Worm (Caenorhabditis elegans) whole organism, L1 larva: ENCODE results near the gene pqn-39.
A peak's percentile ranks its signal among the peaks of the same experiment; 100 is the strongest.

Source experiments
- C16A3.4 ChIP-seq: fragments of 150-350 bp; optimal IDR thresholded peaks from 2 replicates; lab custom pipeline; 2014; ENCODE audit warnings: missing biosample characterization, missing genetic modification characterization
- alr-1 ChIP-seq: fragments of 200-800 bp; sonication (Bioruptor generic); optimal IDR thresholded peaks from 2 replicates; lab custom pipeline; 2018; ENCODE audit warnings: borderline replicate concordance, mild to moderate bottlenecking, missing genetic modification characterization, missing compliant biosample characterization
- aly-2 ChIP-seq: fragments of 150-350 bp; optimal IDR thresholded peaks from 2 replicates; lab custom pipeline; 2014; ENCODE audit warnings: missing biosample characterization, missing genetic modification characterization
- blmp-1 ChIP-seq: fragments of 150-350 bp; optimal IDR thresholded peaks from 2 replicates; lab custom pipeline; 2014; ENCODE audit warnings: missing biosample characterization, missing genetic modification characterization
- ceh-82 ChIP-seq, 3 experiments: fragments of 150-350 bp in 1 of 3; sonication (generic microtip) in 2 of 3; optimal IDR thresholded peaks; 2 replicates each; lab custom pipeline; 2014 to 2017; ENCODE audit warnings: missing biosample characterization in 3 of 3, missing genetic modification characterization in 3 of 3
- ces-1 ChIP-seq: fragments of 150-350 bp; optimal IDR thresholded peaks from 2 replicates; lab custom pipeline; 2014; ENCODE audit warnings: missing biosample characterization, missing genetic modification reagents, missing genetic modification characterization
- dsc-1 ChIP-seq: sonication (generic microtip); optimal IDR thresholded peaks from 2 replicates; lab custom pipeline; 2016; ENCODE audit warnings: mild to moderate bottlenecking, missing genetic modification characterization, missing compliant biosample characterization
- efl-1 ChIP-seq, 4 experiments: fragments of 150-350 bp; optimal IDR thresholded peaks in 3 of 4; peaks in 1 of 4; 1 replicate in 1 of 4; 2 replicates in 3 of 4; lab custom pipeline; 2014; ENCODE audit warnings: missing biosample characterization in 2 of 4, missing genetic modification characterization in 2 of 4, missing genetic modification reagents in 2 of 4
- efl-3 ChIP-seq: fragments of 200-800 bp; sonication (Bioruptor generic); optimal IDR thresholded peaks from 2 replicates; lab custom pipeline; 2018; ENCODE audit warnings: mild to moderate bottlenecking, missing genetic modification characterization, missing compliant biosample characterization
- egl-27 ChIP-seq, 2 experiments: fragments of 150-350 bp in 1 of 2; sonication (generic microtip); optimal IDR thresholded peaks; 3 replicates each; lab custom pipeline; 2017 to 2018; ENCODE audit warnings: missing biosample characterization in 2 of 2, missing genetic modification characterization in 2 of 2, missing genetic modification reagents in 2 of 2
- elt-3 ChIP-seq, 6 experiments: fragments of 150-350 bp in 1 of 6; sonication (generic microtip); optimal IDR thresholded peaks; 2 replicates each; lab custom pipeline; 2017 to 2018; ENCODE audit warnings: missing biosample characterization in 6 of 6, missing genetic modification characterization in 6 of 6, inconsistent platforms in 1 of 6
- ets-5 ChIP-seq: fragments of 200-800 bp; sonication (Bioruptor generic); IDR thresholded peaks from 2 replicates; pipeline ENCODE4 v1.3.6; 2022; ENCODE audit warnings: missing genetic modification characterization, missing compliant biosample characterization
- fos-1 ChIP-seq: fragments of 150-350 bp; optimal IDR thresholded peaks from 2 replicates; lab custom pipeline; 2014; ENCODE audit warnings: missing biosample characterization, missing genetic modification characterization
- grh-1 ChIP-seq: fragments of 200-800 bp; sonication (Bioruptor generic); IDR thresholded peaks from 2 replicates; pipeline ENCODE4 v1.3.6; 2022; ENCODE audit warnings: missing genetic modification reagents, missing genetic modification characterization, missing compliant biosample characterization
- hlh-17 ChIP-seq: fragments of 200-800 bp; sonication (Bioruptor generic); optimal IDR thresholded peaks from 2 replicates; lab custom pipeline; 2018; ENCODE audit warnings: missing genetic modification characterization, mild to moderate bottlenecking, missing compliant biosample characterization, moderate library complexity, borderline replicate concordance
- irx-1 ChIP-seq: sonication (generic microtip); optimal IDR thresholded peaks from 2 replicates; lab custom pipeline; 2016; ENCODE audit warnings: missing genetic modification characterization, missing compliant biosample characterization
- jun-1 ChIP-seq: fragments of 150-350 bp; optimal IDR thresholded peaks from 2 replicates; lab custom pipeline; 2014; ENCODE audit warnings: missing biosample characterization, missing genetic modification reagents, missing genetic modification characterization
- lin-14 ChIP-seq: fragments of 200-800 bp; sonication (Bioruptor generic); optimal IDR thresholded peaks from 2 replicates; lab custom pipeline; 2018; ENCODE audit warnings: mild to moderate bottlenecking, missing genetic modification characterization, moderate library complexity, missing compliant biosample characterization
- lin-15B ChIP-seq: fragments of 150-350 bp; sonication (generic microtip); optimal IDR thresholded peaks from 3 replicates; lab custom pipeline; 2014; ENCODE audit warnings: missing biosample characterization, missing genetic modification characterization
- lin-35 ChIP-seq, 2 experiments: fragments of 150-350 bp; optimal IDR thresholded peaks; 2 replicates each; lab custom pipeline; 2014; ENCODE audit warnings: missing biosample characterization in 2 of 2, missing genetic modification characterization in 2 of 2, missing genetic modification reagents in 2 of 2
- lsy-2 ChIP-seq, 2 experiments: fragments of 150-350 bp; optimal IDR thresholded peaks; 2 replicates each; lab custom pipeline; 2014; ENCODE audit warnings: missing biosample characterization in 2 of 2, missing genetic modification characterization in 2 of 2
- mab-9 ChIP-seq: fragments of 200-800 bp; sonication (Bioruptor generic); IDR thresholded peaks from 2 replicates; pipeline ENCODE4 v1.3.6; 2022; ENCODE audit warnings: missing genetic modification reagents, missing genetic modification characterization, missing compliant biosample characterization
- mdl-1 ChIP-seq, 2 experiments: fragments of 150-350 bp; optimal IDR thresholded peaks; 2 replicates each; lab custom pipeline; 2014 to 2017; ENCODE audit warnings: missing biosample characterization in 2 of 2, missing genetic modification characterization in 2 of 2, inconsistent platforms in 1 of 2
- mef-2 ChIP-seq: fragments of 150-350 bp; optimal IDR thresholded peaks from 2 replicates; lab custom pipeline; 2014; ENCODE audit warnings: missing biosample characterization, missing genetic modification characterization
- mep-1 ChIP-seq: fragments of 150-350 bp; optimal IDR thresholded peaks from 2 replicates; lab custom pipeline; 2014; ENCODE audit warnings: missing biosample characterization, missing genetic modification characterization
- nhr-19 ChIP-seq: fragments of 200-800 bp; sonication (Bioruptor generic); conservative IDR thresholded peaks from 2 replicates; pipeline ENCODE4 v1.3.6; 2022; ENCODE audit warnings: missing genetic modification characterization, missing compliant biosample characterization
- nhr-20 ChIP-seq: sonication (generic microtip); optimal IDR thresholded peaks from 2 replicates; lab custom pipeline; 2016; ENCODE audit warnings: mild to moderate bottlenecking, missing genetic modification characterization, missing compliant biosample characterization
- nhr-28 ChIP-seq: fragments of 150-350 bp; optimal IDR thresholded peaks from 2 replicates; lab custom pipeline; 2014; ENCODE audit warnings: missing biosample characterization, missing genetic modification characterization
- nhr-47 ChIP-seq: sonication (generic microtip); optimal IDR thresholded peaks from 2 replicates; lab custom pipeline; 2016; ENCODE audit warnings: mild to moderate bottlenecking, missing genetic modification characterization, moderate library complexity, missing compliant biosample characterization
- nhr-71 ChIP-seq: sonication (generic microtip); optimal IDR thresholded peaks from 2 replicates; lab custom pipeline; 2016; ENCODE audit warnings: mild to moderate bottlenecking, missing genetic modification characterization, moderate library complexity, missing compliant biosample characterization
- nhr-77 ChIP-seq: fragments of 150-350 bp; optimal IDR thresholded peaks from 2 replicates; lab custom pipeline; 2014; ENCODE audit warnings: missing biosample characterization, missing genetic modification characterization
- nhr-84 ChIP-seq: sonication (generic microtip); optimal IDR thresholded peaks from 2 replicates; lab custom pipeline; 2017; ENCODE audit warnings: missing biosample characterization, missing genetic modification characterization
- nhr-85 ChIP-seq: sonication (generic microtip); peaks from one replicate; lab custom pipeline; 2016; ENCODE audit warnings: missing genetic modification characterization, inconsistent platforms, missing compliant biosample characterization
- nhr-90 ChIP-seq: sonication (generic microtip); optimal IDR thresholded peaks from 2 replicates; lab custom pipeline; 2016; ENCODE audit warnings: mild to moderate bottlenecking, missing genetic modification characterization, missing compliant biosample characterization; ENCODE audit not compliant: poor library complexity
- pag-3 ChIP-seq: sonication (generic microtip); optimal IDR thresholded peaks from 2 replicates; lab custom pipeline; 2017; ENCODE audit warnings: missing genetic modification characterization, mild to moderate bottlenecking, missing compliant biosample characterization, antibody characterized with exemption, borderline replicate concordance; ENCODE audit not compliant: insufficient read depth
- rnt-1 ChIP-seq: sonication (generic microtip); optimal IDR thresholded peaks from 2 replicates; lab custom pipeline; 2016; ENCODE audit warnings: mild to moderate bottlenecking, missing genetic modification characterization, moderate library complexity, missing compliant biosample characterization
- skn-1 ChIP-seq: fragments of 150-350 bp; optimal IDR thresholded peaks from 2 replicates; lab custom pipeline; 2014; ENCODE audit warnings: missing biosample characterization, missing genetic modification characterization
- snpc-4 ChIP-seq: fragments of 150-350 bp; optimal IDR thresholded peaks from 2 replicates; lab custom pipeline; 2014; ENCODE audit warnings: missing biosample characterization, missing genetic modification characterization
- snu-23 ChIP-seq: sonication (generic microtip); optimal IDR thresholded peaks from 2 replicates; lab custom pipeline; 2016; ENCODE audit warnings: missing genetic modification characterization, missing compliant biosample characterization
- sox-4 ChIP-seq: sonication (generic microtip); optimal IDR thresholded peaks from 2 replicates; lab custom pipeline; 2016; ENCODE audit warnings: missing genetic modification characterization, missing compliant biosample characterization
- sup-37 ChIP-seq: fragments of 200-800 bp; sonication (Bioruptor generic); optimal IDR thresholded peaks from 2 replicates; lab custom pipeline; 2018; ENCODE audit warnings: mild to moderate bottlenecking, missing genetic modification characterization, missing compliant biosample characterization
- swsn-7 ChIP-seq: sonication (generic microtip); optimal IDR thresholded peaks from 2 replicates; lab custom pipeline; 2016; ENCODE audit warnings: missing genetic modification characterization, missing compliant biosample characterization
- tbx-2 ChIP-seq: sonication (generic microtip); optimal IDR thresholded peaks from 2 replicates; lab custom pipeline; 2016; ENCODE audit warnings: missing genetic modification characterization, missing compliant biosample characterization
- tlp-1 ChIP-seq: fragments of 150-350 bp; optimal IDR thresholded peaks from 2 replicates; lab custom pipeline; 2014; ENCODE audit warnings: missing biosample characterization, missing genetic modification characterization
- unc-30 ChIP-seq: sonication (generic microtip); optimal IDR thresholded peaks from 2 replicates; lab custom pipeline; 2017; ENCODE audit warnings: missing biosample characterization, missing genetic modification characterization
- unc-62 ChIP-seq: fragments of 150-350 bp; optimal IDR thresholded peaks from 2 replicates; lab custom pipeline; 2014; ENCODE audit warnings: missing biosample characterization, missing genetic modification reagents, missing genetic modification characterization
- unc-98 ChIP-seq: fragments of 200-800 bp; sonication (Bioruptor generic); IDR thresholded peaks from 2 replicates; pipeline ENCODE4 v1.3.6; 2022; ENCODE audit warnings: missing genetic modification characterization, missing compliant biosample characterization
- vab-15 ChIP-seq: sonication (generic microtip); optimal IDR thresholded peaks from 2 replicates; lab custom pipeline; 2017; ENCODE audit warnings: missing genotype, mild to moderate bottlenecking, missing genetic modification characterization, missing compliant biosample characterization
- xbp-1 ChIP-seq: sonication (generic microtip); optimal IDR thresholded peaks from 2 replicates; lab custom pipeline; 2016; ENCODE audit warnings: missing genetic modification characterization, missing compliant biosample characterization
- zip-4 ChIP-seq: fragments of 200-800 bp; sonication (Bioruptor generic); optimal IDR thresholded peaks from 2 replicates; lab custom pipeline; 2018; ENCODE audit warnings: mild to moderate bottlenecking, missing genetic modification characterization, moderate library complexity, missing compliant biosample characterization
- ztf-11 ChIP-seq, 2 experiments: sonication (generic microtip); optimal IDR thresholded peaks; 2 replicates each; lab custom pipeline; 2016 to 2017; ENCODE audit warnings: missing genetic modification characterization in 2 of 2, missing biosample characterization in 1 of 2, missing compliant biosample characterization in 1 of 2
- ztf-4 ChIP-seq: fragments of 150-350 bp; optimal IDR thresholded peaks from 2 replicates; lab custom pipeline; 2014; ENCODE audit warnings: missing biosample characterization, missing genetic modification characterization

The pqn-39 gene

DNA sequence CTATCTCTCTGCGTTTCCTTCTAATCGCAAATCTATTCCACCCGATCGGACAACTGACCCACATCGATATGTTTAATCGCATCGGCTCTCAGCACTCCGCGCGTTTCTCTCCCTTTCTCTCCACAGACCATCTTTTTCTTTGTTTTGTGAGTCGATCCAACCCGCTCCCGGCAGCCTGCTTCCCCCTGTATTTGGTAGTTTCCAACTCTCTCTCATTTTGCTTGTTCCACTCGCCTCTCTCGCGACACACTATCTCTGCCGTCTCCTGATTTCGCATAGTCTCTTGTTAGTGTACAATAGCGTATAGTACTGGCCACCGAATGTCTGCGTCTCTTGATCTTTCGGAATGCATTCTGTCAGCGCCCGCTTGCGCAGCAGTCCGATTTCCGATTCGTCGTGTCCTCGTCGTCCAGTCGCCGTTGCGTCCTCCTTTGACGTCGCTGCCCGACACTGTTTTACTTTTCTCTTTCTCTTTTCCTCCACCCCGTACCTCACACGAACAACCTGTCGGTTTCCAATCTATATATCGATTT, 17.8 kb downstream of the pqn-39 start:
- TF ChIP-seq ces-1 (GFP tag; lab: Kevin White, UChicago) (no peak), xbp-1 (tag; lab: Kevin White, UChicago) (peak; percentile 40), fos-1 (tag; lab: Kevin White, UChicago) (peak; percentile 34), nhr-71 (tag; lab: Kevin White, UChicago) (peak; percentile 73), zip-4 (peak; percentile 41), ztf-11 (tag; optimal IDR thresholded peaks at IDR 0.05; lab: Kevin White, UChicago) (peak in 1 of 2 experiments; percentile 22), mab-9 (GFP tag; lab: Robert Waterston, UW) (no peak), blmp-1 (tag; lab: Kevin White, UChicago) (peak; percentile 76), unc-30 (tag; lab: Kevin White, UChicago) (no peak), mef-2 (tag; lab: Kevin White, UChicago) (no peak), hlh-17 (GFP tag; lab: Kevin White, UChicago) (no peak), rnt-1 (tag; lab: Kevin White, UChicago) (peak; percentile 32), unc-62 (no peak), skn-1 (tag; lab: Kevin White, UChicago) (peak; percentile 10), nhr-90 (peak; percentile 80), snpc-4 (no peak), ets-5 (GFP tag; lab: Robert Waterston, UW) (no peak), unc-98 (GFP tag; lab: Robert Waterston, UW) (no peak), dsc-1 (tag; lab: Kevin White, UChicago) (no peak), efl-3 (GFP tag; lab: Kevin White, UChicago) (no peak), lsy-2 (tag; optimal IDR thresholded peaks at IDR 0.05; lab: Kevin White, UChicago) (peak; percentile 34 to 39), nhr-77 (tag; lab: Kevin White, UChicago) (peak; percentile 36), egl-27 (tag; optimal IDR thresholded peaks at IDR 0.05; lab: Kevin White, UChicago) (peak; percentile 38 to 72), lin-14 (GFP tag; lab: Kevin White, UChicago) (peak; percentile 81), C16A3.4 (peak; percentile 22), snu-23 (GFP tag; lab: Kevin White, UChicago) (peak; percentile 68), jun-1 (tag; lab: Kevin White, UChicago) (peak; percentile 44), aly-2 (no peak), vab-15 (tag; lab: Kevin White, UChicago) (no peak), tlp-1 (tag; lab: Kevin White, UChicago) (no peak), nhr-20 (peak; percentile 78), grh-1 (GFP tag; lab: Robert Waterston, UW) (peak; percentile 74), tbx-2 (peak; percentile 63), lin-15B (no peak), nhr-47 (peak; percentile 58), sup-37 (GFP tag; lab: Kevin White, UChicago) (no peak), efl-1 (optimal IDR thresholded peaks at IDR 0.05; lab: Kevin White, UChicago) (peak; percentile 13 to 50), efl-1 (GFP tag; optimal IDR thresholded peaks at IDR 0.05 in 1 of 2; lab: Kevin White, UChicago) (peak in 1 of 2 experiments; percentile 75), nhr-28 (no peak), mdl-1 (tag; optimal IDR thresholded peaks at IDR 0.05; lab: Kevin White, UChicago) (peak in 1 of 2 experiments; percentile 38), swsn-7 (tag; lab: Kevin White, UChicago) (peak; percentile 57), nhr-19 (GFP tag; lab: Robert Waterston, UW) (peak; percentile 46), irx-1 (tag; lab: Kevin White, UChicago) (no peak), mep-1 (peak; percentile 54), sox-4 (tag; lab: Kevin White, UChicago) (no peak), lin-35 (GFP tag; optimal IDR thresholded peaks at IDR 0.05; lab: Kevin White, UChicago) (peak; percentile 6 to 63), elt-3 (tag; optimal IDR thresholded peaks at IDR 0.05; lab: Kevin White, UChicago) (peak in 4 of 6 experiments; percentile 56 to 76 (median 68)), ceh-82 (tag; optimal IDR thresholded peaks at IDR 0.05; lab: Kevin White, UChicago) (peak; percentile 15 to 38 (median 21)), alr-1 (tag; lab: Kevin White, UChicago) (no peak), pag-3 (tag; lab: Kevin White, UChicago) (no peak), nhr-84 (tag; lab: Kevin White, UChicago) (no peak), ztf-4 (peak; percentile 13), nhr-85 (peak; percentile 94)
